Fruit fly (Drosophila melanogaster): ENCODE results near the gene CG18428.

- TF ChIP-seq pan (optimal IDR thresholded peaks at IDR 0.05), result no peak
- no peak for TF ChIP-seq psq (optimal IDR thresholded peaks at IDR 0.05)
- no peak for TF ChIP-seq EcR (GFP tag; optimal IDR thresholded peaks at IDR 0.05)
- peak; percentile 55 for TF ChIP-seq Dll (optimal IDR thresholded peaks at IDR 0.05)
Observed at dm6 chr3R:24143372-24143771, 34.2 kb downstream of the CG18428 start.

Data from whole organism.